Fruit fly (Drosophila melanogaster) whole organism, embryonic: ENCODE measurements around the gene Cwc25.

ENCODE experiments used
- Atf-2 ChIP-seq: fragments of 200-800 bp; sonication (Bioruptor generic); optimal IDR thresholded peaks from 2 replicates; lab custom pipeline; 2016; ENCODE audit warnings: missing biosample characterization, missing genetic modification characterization
- Atf3 ChIP-seq: fragments of 200-800 bp; sonication (Bioruptor generic); optimal IDR thresholded peaks from 3 replicates; lab custom pipeline; 2016; ENCODE audit warnings: missing biosample characterization, missing genetic modification characterization
- BEAF-32 ChIP-seq: fragments of 200-800 bp; sonication (Bioruptor generic); optimal IDR thresholded peaks from 3 replicates; lab custom pipeline; 2017; ENCODE audit warnings: missing biosample characterization, missing genetic modification characterization, mild to moderate bottlenecking, moderate library complexity, missing genetic modification reagents
- CG15696 ChIP-seq: fragments of 200-800 bp; sonication (Bioruptor generic); optimal IDR thresholded peaks from 2 replicates; lab custom pipeline; 2019; ENCODE audit warnings: missing biosample characterization, mild to moderate bottlenecking, missing genetic modification characterization, moderate library complexity
- CG1603 ChIP-seq: fragments of 200-800 bp; sonication (Bioruptor generic); optimal IDR thresholded peaks from 2 replicates; lab custom pipeline; 2019; ENCODE audit warnings: missing biosample characterization, mild to moderate bottlenecking, missing genetic modification characterization, moderate library complexity
- CG16813 ChIP-seq: fragments of 200-800 bp; sonication (Bioruptor generic); IDR thresholded peaks from 3 replicates; pipeline ENCODE4 v1.3.6; 2022; ENCODE audit warnings: missing biosample characterization, missing genetic modification characterization; ENCODE audit not compliant: partially characterized antibody
- CG17568 ChIP-seq: fragments of 200-800 bp; sonication (Bioruptor generic); optimal IDR thresholded peaks from 2 replicates; lab custom pipeline; 2018; ENCODE audit warnings: missing biosample characterization, mild to moderate bottlenecking, missing genetic modification characterization, moderate library complexity
- CG17802 ChIP-seq: fragments of 200-800 bp; sonication (Bioruptor generic); optimal IDR thresholded peaks from 2 replicates; lab custom pipeline; 2018; ENCODE audit warnings: missing biosample characterization, mild to moderate bottlenecking, missing genetic modification characterization, moderate library complexity
- CG18619 ChIP-seq: fragments of 200-800 bp; sonication (Bioruptor generic); optimal IDR thresholded peaks from 3 replicates; lab custom pipeline; 2017; ENCODE audit warnings: missing biosample characterization, mild to moderate bottlenecking, missing genetic modification characterization
- CG3281 ChIP-seq: fragments of 200-800 bp; sonication (Bioruptor generic); optimal IDR thresholded peaks from 3 replicates; lab custom pipeline; 2017; ENCODE audit warnings: missing biosample characterization, mild to moderate bottlenecking, missing genetic modification characterization
- CG34422 ChIP-seq: fragments of 200-800 bp; sonication (Bioruptor generic); IDR thresholded peaks from 3 replicates; pipeline ENCODE4 v1.3.6; 2022; ENCODE audit warnings: missing biosample characterization, missing genetic modification characterization
- CG4424 ChIP-seq: fragments of 200-800 bp; sonication (Bioruptor generic); optimal IDR thresholded peaks from 3 replicates; lab custom pipeline; 2016; ENCODE audit warnings: missing biosample characterization, missing genetic modification characterization
- CG7928 ChIP-seq: fragments of 200-800 bp; sonication (Bioruptor generic); optimal IDR thresholded peaks from 2 replicates; lab custom pipeline; 2017; ENCODE audit warnings: missing biosample characterization, mild to moderate bottlenecking, missing genetic modification characterization
- CG8290 ChIP-seq, 3 experiments: fragments of 200-800 bp; sonication (Bioruptor generic); optimal IDR thresholded peaks; 2 replicates each; lab custom pipeline; 2016 to 2019; ENCODE audit warnings: missing biosample characterization in 3 of 3, missing genetic modification characterization in 3 of 3, mild to moderate bottlenecking in 2 of 3, moderate library complexity in 1 of 3
- CG8359 ChIP-seq: fragments of 200-800 bp; sonication (Bioruptor generic); optimal IDR thresholded peaks from 2 replicates; lab custom pipeline; 2017; ENCODE audit warnings: missing biosample characterization, mild to moderate bottlenecking, missing genetic modification characterization, borderline replicate concordance
- CG8478 ChIP-seq: fragments of >200 bp; optimal IDR thresholded peaks from 2 replicates; lab custom pipeline; 2018
- CG8944 ChIP-seq: fragments of 200-800 bp; sonication (Bioruptor generic); optimal IDR thresholded peaks from 3 replicates; lab custom pipeline; 2016; ENCODE audit warnings: missing biosample characterization, missing genetic modification characterization
- Dll ChIP-seq: fragments of 200-800 bp; sonication (Bioruptor generic); IDR thresholded peaks from 4 replicates; pipeline ENCODE4 v1.3.6; 2022; ENCODE audit warnings: missing biosample characterization, missing genetic modification characterization; ENCODE audit not compliant: partially characterized antibody
- Doc3 ChIP-seq: fragments of 200-800 bp; sonication (Bioruptor generic); IDR thresholded peaks from 3 replicates; pipeline ENCODE4 v1.3.6; 2022; ENCODE audit warnings: missing biosample characterization, missing genetic modification characterization; ENCODE audit not compliant: partially characterized antibody
- Ets65A ChIP-seq: fragments of 200-800 bp; sonication (Bioruptor generic); peaks from one replicate; lab custom pipeline; 2016; ENCODE audit warnings: missing biosample characterization, missing genetic modification characterization
- GATAe ChIP-seq: fragments of 200-800 bp; sonication (Bioruptor generic); conservative IDR thresholded peaks from 2 replicates; pipeline ENCODE4 v1.3.6; 2022; ENCODE audit warnings: missing biosample characterization, missing genetic modification characterization
- Gsc ChIP-seq: fragments of 200-800 bp; sonication (Bioruptor generic); IDR thresholded peaks from 2 replicates; pipeline ENCODE4 v1.3.6; 2022; ENCODE audit warnings: missing biosample characterization, missing genetic modification characterization
- HLHmδ ChIP-seq: fragments of 200-800 bp; sonication (Bioruptor generic); optimal IDR thresholded peaks from 2 replicates; lab custom pipeline; 2018; ENCODE audit warnings: missing biosample characterization, mild to moderate bottlenecking, missing genetic modification characterization, moderate library complexity
- Hr3 ChIP-seq: fragments of 200-800 bp; sonication (Bioruptor generic); optimal IDR thresholded peaks from 3 replicates; lab custom pipeline; 2016; ENCODE audit warnings: missing biosample characterization, missing genetic modification characterization
- Lpt ChIP-seq: fragments of >200 bp; optimal IDR thresholded peaks from 2 replicates; lab custom pipeline; 2018; ENCODE audit warnings: missing biosample characterization, missing genetic modification characterization
- Mes4 ChIP-seq: fragments of 200-800 bp; sonication (Bioruptor generic); optimal IDR thresholded peaks from 2 replicates; lab custom pipeline; 2016; ENCODE audit warnings: missing biosample characterization, missing genetic modification characterization
- Ssrp ChIP-seq: fragments of 200-800 bp; sonication (Bioruptor generic); optimal IDR thresholded peaks from 2 replicates; lab custom pipeline; 2018; ENCODE audit warnings: missing biosample characterization, mild to moderate bottlenecking, missing genetic modification characterization, moderate library complexity
- Vsx1 ChIP-seq: fragments of 200-800 bp; sonication (Bioruptor generic); optimal IDR thresholded peaks from 2 replicates; lab custom pipeline; 2017; ENCODE audit warnings: missing biosample characterization, mild to moderate bottlenecking, missing genetic modification characterization, missing genetic modification reagents
- ash1 ChIP-seq: fragments of 200-800 bp; sonication (Bioruptor generic); optimal IDR thresholded peaks from 2 replicates; lab custom pipeline; 2018; ENCODE audit warnings: missing biosample characterization, mild to moderate bottlenecking, missing genetic modification characterization
- btn ChIP-seq: fragments of 200-800 bp; sonication (Bioruptor generic); optimal IDR thresholded peaks from 2 replicates; lab custom pipeline; 2016; ENCODE audit warnings: missing biosample characterization, missing genetic modification characterization
- caup ChIP-seq: fragments of 200-800 bp; sonication (Bioruptor generic); optimal IDR thresholded peaks from 3 replicates; lab custom pipeline; 2017; ENCODE audit warnings: missing biosample characterization, mild to moderate bottlenecking, missing genetic modification characterization, moderate library complexity; ENCODE audit not compliant: severe bottlenecking
- crc ChIP-seq: fragments of 200-800 bp; sonication (Bioruptor generic); optimal IDR thresholded peaks from 2 replicates; lab custom pipeline; 2016; ENCODE audit warnings: missing biosample characterization, missing genetic modification characterization
- croc ChIP-seq: fragments of 200-800 bp; sonication (Bioruptor generic); conservative IDR thresholded peaks from 3 replicates; pipeline ENCODE4 v1.3.6; 2022; ENCODE audit warnings: missing biosample characterization, missing genetic modification characterization
- crol ChIP-seq: fragments of 200-800 bp; sonication (Bioruptor generic); IDR thresholded peaks from 2 replicates; pipeline ENCODE4 v1.3.6; 2022; ENCODE audit warnings: missing biosample characterization, missing genetic modification characterization
- danr ChIP-seq: fragments of 200-800 bp; sonication (Bioruptor generic); IDR thresholded peaks from 2 replicates; pipeline ENCODE4 v1.3.6; 2022; ENCODE audit warnings: missing biosample characterization, missing genetic modification characterization
- fd102C ChIP-seq: fragments of 200-800 bp; sonication (Bioruptor generic); optimal IDR thresholded peaks from 2 replicates; lab custom pipeline; 2018; ENCODE audit warnings: missing biosample characterization, mild to moderate bottlenecking, missing genetic modification characterization, moderate library complexity
- ftz-f1 ChIP-seq: fragments of 200-800 bp; sonication (Bioruptor generic); optimal IDR thresholded peaks from 2 replicates; lab custom pipeline; 2016; ENCODE audit warnings: missing biosample characterization, missing genetic modification characterization
- gsb-n ChIP-seq: fragments of 200-800 bp; sonication (Bioruptor generic); optimal IDR thresholded peaks from 3 replicates; lab custom pipeline; 2018; ENCODE audit warnings: missing biosample characterization, mild to moderate bottlenecking, missing genetic modification characterization
- h ChIP-seq: fragments of >200 bp; optimal IDR thresholded peaks from 2 replicates; lab custom pipeline; 2017
- lab ChIP-seq: fragments of 200-800 bp; sonication (Bioruptor generic); optimal IDR thresholded peaks from 3 replicates; lab custom pipeline; 2017; ENCODE audit warnings: missing biosample characterization, missing genetic modification characterization, mild to moderate bottlenecking, moderate library complexity, missing genetic modification reagents
- luna ChIP-seq: fragments of 200-800 bp; sonication (Bioruptor generic); optimal IDR thresholded peaks from 2 replicates; lab custom pipeline; 2016; ENCODE audit warnings: missing biosample characterization, missing genetic modification characterization
- mirr ChIP-seq: fragments of 200-800 bp; sonication (Bioruptor generic); optimal IDR thresholded peaks from 3 replicates; lab custom pipeline; 2018; ENCODE audit warnings: missing biosample characterization, mild to moderate bottlenecking, missing genetic modification characterization
- sens-2 ChIP-seq: fragments of 200-800 bp; sonication (Bioruptor generic); IDR thresholded peaks from 2 replicates; pipeline ENCODE4 v1.3.6; 2022; ENCODE audit warnings: missing biosample characterization, missing genetic modification characterization
- seq ChIP-seq: fragments of 200-800 bp; sonication (Bioruptor generic); IDR thresholded peaks from 2 replicates; pipeline ENCODE4 v1.3.6; 2022; ENCODE audit warnings: missing biosample characterization, missing genetic modification characterization
- sima ChIP-seq: fragments of 200-800 bp; sonication (Bioruptor generic); optimal IDR thresholded peaks from 2 replicates; lab custom pipeline; 2016; ENCODE audit warnings: missing biosample characterization, missing genetic modification characterization
- slbo ChIP-seq: fragments of 200-800 bp; sonication (Bioruptor generic); IDR thresholded peaks from 2 replicates; pipeline ENCODE4 v1.3.6; 2022; ENCODE audit warnings: missing biosample characterization, missing genetic modification characterization
- sqz ChIP-seq: fragments of 200-800 bp; sonication (Bioruptor generic); optimal IDR thresholded peaks from 3 replicates; lab custom pipeline; 2018; ENCODE audit warnings: missing biosample characterization, mild to moderate bottlenecking, missing genetic modification characterization
- ttk ChIP-seq: fragments of 200-800 bp; sonication (Bioruptor generic); IDR thresholded peaks from 2 replicates; pipeline ENCODE4 v2.1.2; 2022; ENCODE audit warnings: missing biosample characterization, missing genetic modification characterization
- unpg ChIP-seq: fragments of 200-800 bp; sonication (Bioruptor generic); optimal IDR thresholded peaks from 3 replicates; lab custom pipeline; 2018; ENCODE audit warnings: missing biosample characterization, mild to moderate bottlenecking, missing genetic modification characterization, moderate library complexity

The Cwc25 gene

dm6 chr2L:2754437-2755322 lies 9.8 kb downstream of the Cwc25 start (continued):
- TF ChIP-seq Gsc (GFP tag; lab: Robert Waterston, UW), result no peak
- TF ChIP-seq Lpt (GFP tag; lab: Kevin White, UChicago), result no peak
- peak; percentile 73 for TF ChIP-seq Mes4
- TF ChIP-seq Atf3 (GFP tag; lab: Kevin White, UChicago), result no peak
- peak; percentile 65 for TF ChIP-seq CG1603
- TF ChIP-seq ttk (GFP tag; lab: Robert Waterston, UW), result no peak
- peak; percentile 49 for TF ChIP-seq CG8944
- TF ChIP-seq HLHmδ (GFP tag; lab: Kevin White, UChicago), result peak; percentile 82
- no peak for TF ChIP-seq GATAe
- peak; percentile 86 for TF ChIP-seq caup (GFP tag; lab: Kevin White, UChicago)
- TF ChIP-seq CG15696 (tag; lab: Kevin White, UChicago), result peak; percentile 66
- TF ChIP-seq Doc3 (GFP tag; lab: Robert Waterston, UW), result no peak
- no peak; the same call in 2 of the 3 replicates for TF ChIP-seq croc (GFP tag; lab: Robert Waterston, UW)
- no peak for TF ChIP-seq seq
- peak; percentile 88 for TF ChIP-seq Vsx1 (GFP tag; lab: Kevin White, UChicago)
- TF ChIP-seq sqz (GFP tag; lab: Kevin White, UChicago), result peak; percentile 91
- peak; percentile 85 for TF ChIP-seq CG17568
- TF ChIP-seq CG3281, result peak; percentile 92
- peak; percentile 50 for TF ChIP-seq Hr3 (GFP tag; lab: Kevin White, UChicago)
- no peak for TF ChIP-seq sens-2 (GFP tag; lab: Robert Waterston, UW)
- TF ChIP-seq CG8359, result peak; percentile 74
- peak; percentile 75 for TF ChIP-seq sima
- TF ChIP-seq h (lab: Kevin White, UChicago), result no peak
- TF ChIP-seq btn (GFP tag; lab: Kevin White, UChicago), result peak; percentile 35
- TF ChIP-seq lab (GFP tag; lab: Kevin White, UChicago), result peak; percentile 90
- TF ChIP-seq CG34422 (GFP tag; lab: Robert Waterston, UW), result no peak
- TF ChIP-seq fd102C, result no peak
- TF ChIP-seq CG8478 (lab: Kevin White, UChicago), result no peak
- TF ChIP-seq Atf-2 (GFP tag; lab: Kevin White, UChicago), result peak; percentile 66
- TF ChIP-seq crol (GFP tag; lab: Robert Waterston, UW), result no peak
- no peak for TF ChIP-seq ftz-f1 (GFP tag; lab: Kevin White, UChicago)
- peak; percentile 76 for TF ChIP-seq Ssrp
- TF ChIP-seq CG18619 (GFP tag; lab: Kevin White, UChicago), result peak; percentile 83
- peak; percentile 74 for TF ChIP-seq luna (GFP tag; lab: Kevin White, UChicago)
- peak; percentile 50 for TF ChIP-seq gsb-n
- peak; percentile 83 for TF ChIP-seq crc (GFP tag; lab: Kevin White, UChicago)
- peak; percentile 68 for TF ChIP-seq CG7928
- TF ChIP-seq CG17802, result no peak
- peak; percentile 50 for TF ChIP-seq mirr (GFP tag; lab: Kevin White, UChicago)
- TF ChIP-seq Dll (GFP tag; lab: Robert Waterston, UW), result no peak
- peak; percentile 32 for TF ChIP-seq CG8290 (GFP tag; optimal IDR thresholded peaks at IDR 0.05; lab: Kevin White, UChicago)
- peak; percentile 39 to 76 for TF ChIP-seq CG8290 (tag; optimal IDR thresholded peaks at IDR 0.05; lab: Kevin White, UChicago)
- peak; percentile 78 for TF ChIP-seq unpg (GFP tag; lab: Kevin White, UChicago)
- no peak for TF ChIP-seq slbo
- TF ChIP-seq danr (GFP tag; lab: Robert Waterston, UW), result no peak
- peak; percentile 94 for TF ChIP-seq Ets65A (GFP tag; lab: Kevin White, UChicago)
- no peak for TF ChIP-seq BEAF-32 (GFP tag; lab: Kevin White, UChicago)
- peak; percentile 79 for TF ChIP-seq CG4424 (GFP tag; lab: Kevin White, UChicago)
- TF ChIP-seq ash1 (GFP tag; lab: Kevin White, UChicago), result no peak
- no peak for TF ChIP-seq CG16813 (GFP tag; lab: Robert Waterston, UW)
